Worm (Caenorhabditis elegans) whole organism, mixed stage, embryonic: Measurements from ENCODE around the gene F59B2.14.

Experiments used
- M03D4.4 ChIP-seq: sonication (generic microtip); optimal IDR thresholded peaks from 2 replicates; lab custom pipeline; 2017; ENCODE audit warnings: mild to moderate bottlenecking, missing genetic modification characterization, missing compliant biosample characterization
- bed-3 ChIP-seq: fragments of 200-800 bp; sonication (Bioruptor generic); optimal IDR thresholded peaks from 3 replicates; lab custom pipeline; 2018; ENCODE audit warnings: mild to moderate bottlenecking, missing genetic modification characterization, moderate library complexity, missing compliant biosample characterization
- blmp-1 ChIP-seq: fragments of 150-350 bp; optimal IDR thresholded peaks from 2 replicates; lab custom pipeline; 2014; ENCODE audit warnings: missing biosample characterization, missing genetic modification characterization
- ceh-39 ChIP-seq: fragments of 150-350 bp; optimal IDR thresholded peaks from 2 replicates; lab custom pipeline; 2014; ENCODE audit warnings: missing biosample characterization, missing genetic modification characterization
- ceh-43 ChIP-seq: fragments of 200-800 bp; sonication (Bioruptor generic); optimal IDR thresholded peaks from 2 replicates; lab custom pipeline; 2018; ENCODE audit warnings: mild to moderate bottlenecking, missing genetic modification characterization, moderate library complexity, missing compliant biosample characterization
- ceh-83 ChIP-seq: fragments of 200-800 bp; sonication (Bioruptor generic); optimal IDR thresholded peaks from 2 replicates; lab custom pipeline; 2018; ENCODE audit warnings: mild to moderate bottlenecking, missing genetic modification characterization, missing compliant biosample characterization
- ces-1 ChIP-seq: fragments of 150-350 bp; optimal IDR thresholded peaks from 2 replicates; lab custom pipeline; 2014; ENCODE audit warnings: missing biosample characterization, missing genetic modification reagents, missing genetic modification characterization
- cnd-1 ChIP-seq: fragments of 200-800 bp; sonication (Bioruptor generic); optimal IDR thresholded peaks from 2 replicates; lab custom pipeline; 2018; ENCODE audit warnings: mild to moderate bottlenecking, missing genetic modification characterization, missing compliant biosample characterization
- drap-1 ChIP-seq: fragments of 200-800 bp; sonication (Bioruptor generic); optimal IDR thresholded peaks from 3 replicates; lab custom pipeline; 2018; ENCODE audit warnings: mild to moderate bottlenecking, missing genetic modification characterization, missing compliant biosample characterization
- elt-1 ChIP-seq: sonication (generic microtip); optimal IDR thresholded peaks from 2 replicates; lab custom pipeline; 2017; ENCODE audit warnings: missing genetic modification characterization, mild to moderate bottlenecking, missing compliant biosample characterization, antibody characterized with exemption, moderate library complexity, borderline replicate concordance; ENCODE audit not compliant: insufficient read depth
- elt-3 ChIP-seq: fragments of 150-350 bp; optimal IDR thresholded peaks from 2 replicates; lab custom pipeline; 2014; ENCODE audit warnings: missing biosample characterization, missing genetic modification characterization
- flh-1 ChIP-seq: fragments of 200-800 bp; sonication (Bioruptor generic); optimal IDR thresholded peaks from 2 replicates; lab custom pipeline; 2018; ENCODE audit warnings: mild to moderate bottlenecking, missing genetic modification characterization, moderate library complexity, missing compliant biosample characterization
- hlh-1 ChIP-seq: fragments of 150-350 bp; optimal IDR thresholded peaks from 2 replicates; lab custom pipeline; 2014; ENCODE audit warnings: missing biosample characterization, missing genetic modification reagents, missing genetic modification characterization
- lin-13 ChIP-seq: fragments of 150-350 bp; optimal IDR thresholded peaks from 2 replicates; lab custom pipeline; 2014; ENCODE audit warnings: missing biosample characterization, missing genetic modification characterization
- lin-32 ChIP-seq: fragments of 200-800 bp; sonication (Bioruptor generic); optimal IDR thresholded peaks from 2 replicates; lab custom pipeline; 2018; ENCODE audit warnings: mild to moderate bottlenecking, missing genetic modification characterization, missing compliant biosample characterization
- lsy-2 ChIP-seq: fragments of 150-350 bp; optimal IDR thresholded peaks from 2 replicates; lab custom pipeline; 2014; ENCODE audit warnings: missing biosample characterization, missing genetic modification characterization
- mab-5 ChIP-seq: fragments of 150-350 bp; optimal IDR thresholded peaks from 2 replicates; lab custom pipeline; 2014; ENCODE audit warnings: missing biosample characterization, missing genetic modification characterization
- mep-1 ChIP-seq: fragments of 150-350 bp; optimal IDR thresholded peaks from 2 replicates; lab custom pipeline; 2017; ENCODE audit warnings: missing biosample characterization, missing genetic modification reagents, missing genetic modification characterization, inconsistent platforms
- mls-2 ChIP-seq: sonication (generic microtip); optimal IDR thresholded peaks from 2 replicates; lab custom pipeline; 2016; ENCODE audit warnings: mild to moderate bottlenecking, missing genetic modification characterization, moderate library complexity, missing compliant biosample characterization
- nhr-237 ChIP-seq: fragments of 150-350 bp; optimal IDR thresholded peaks from 2 replicates; lab custom pipeline; 2014; ENCODE audit warnings: missing biosample characterization, missing genetic modification characterization
- nhr-76 ChIP-seq: sonication (generic microtip); optimal IDR thresholded peaks from 2 replicates; lab custom pipeline; 2017; ENCODE audit warnings: missing biosample characterization, missing genetic modification characterization
- pha-4 ChIP-seq: fragments of 150-350 bp; optimal IDR thresholded peaks from 2 replicates; lab custom pipeline; 2018; ENCODE audit warnings: missing biosample characterization, missing genetic modification reagents, missing genetic modification characterization
- sem-2 ChIP-seq: fragments of 200-800 bp; sonication (Bioruptor generic); optimal IDR thresholded peaks from 2 replicates; lab custom pipeline; 2018; ENCODE audit warnings: mild to moderate bottlenecking, missing genetic modification characterization, missing compliant biosample characterization
- snpc-4 ChIP-seq: fragments of 150-350 bp; optimal IDR thresholded peaks from 2 replicates; lab custom pipeline; 2014; ENCODE audit warnings: missing biosample characterization, missing genetic modification characterization
- sptf-1 ChIP-seq: sonication (generic microtip); optimal IDR thresholded peaks from 2 replicates; lab custom pipeline; 2017; ENCODE audit warnings: mild to moderate bottlenecking, missing genetic modification characterization, moderate library complexity, missing compliant biosample characterization
- tbx-8 ChIP-seq: fragments of 200-800 bp; sonication (Bioruptor generic); optimal IDR thresholded peaks from 2 replicates; lab custom pipeline; 2018; ENCODE audit warnings: mild to moderate bottlenecking, missing genetic modification characterization, moderate library complexity, missing compliant biosample characterization
- unc-39 ChIP-seq: fragments of 150-350 bp; optimal IDR thresholded peaks from 2 replicates; lab custom pipeline; 2014; ENCODE audit warnings: missing biosample characterization, missing genetic modification characterization
- unc-62 ChIP-seq: fragments of 150-350 bp; optimal IDR thresholded peaks from 2 replicates; lab custom pipeline; 2014; ENCODE audit warnings: missing biosample characterization, missing genetic modification reagents, missing genetic modification characterization
- zip-8 ChIP-seq: fragments of 150-350 bp; optimal IDR thresholded peaks from 2 replicates; lab custom pipeline; 2014; ENCODE audit warnings: missing biosample characterization, missing genetic modification characterization
- ztf-11 ChIP-seq: fragments of 150-350 bp; optimal IDR thresholded peaks from 2 replicates; lab custom pipeline; 2014; ENCODE audit warnings: missing biosample characterization, missing genetic modification characterization

Gene F59B2.14

ce11 chrIII:9022535-9022934, at the start of gene F59B2.14:
Gene F59B2.14, minus strand, starts transcription at chrIII:9022635.
- TF ChIP-seq elt-1 (tag; lab: Kevin White, UChicago) (no peak), mep-1 (tag; lab: Kevin White, UChicago) (no peak), hlh-1 (tag; lab: Kevin White, UChicago) (no peak), bed-3 (GFP tag; lab: Kevin White, UChicago) (no peak), nhr-237 (no peak), zip-8 (tag; lab: Kevin White, UChicago) (no peak), flh-1 (no peak), ztf-11 (tag; lab: Kevin White, UChicago) (no peak), ceh-39 (no peak), ceh-83 (GFP tag; lab: Kevin White, UChicago) (no peak), unc-39 (no peak), lin-13 (tag; lab: Kevin White, UChicago) (no peak), M03D4.4 (no peak), pha-4 (tag; lab: Kevin White, UChicago) (no peak), drap-1 (GFP tag; lab: Kevin White, UChicago) (no peak), sem-2 (GFP tag; lab: Kevin White, UChicago) (no peak), nhr-76 (tag; lab: Kevin White, UChicago) (no peak)

DNA sequence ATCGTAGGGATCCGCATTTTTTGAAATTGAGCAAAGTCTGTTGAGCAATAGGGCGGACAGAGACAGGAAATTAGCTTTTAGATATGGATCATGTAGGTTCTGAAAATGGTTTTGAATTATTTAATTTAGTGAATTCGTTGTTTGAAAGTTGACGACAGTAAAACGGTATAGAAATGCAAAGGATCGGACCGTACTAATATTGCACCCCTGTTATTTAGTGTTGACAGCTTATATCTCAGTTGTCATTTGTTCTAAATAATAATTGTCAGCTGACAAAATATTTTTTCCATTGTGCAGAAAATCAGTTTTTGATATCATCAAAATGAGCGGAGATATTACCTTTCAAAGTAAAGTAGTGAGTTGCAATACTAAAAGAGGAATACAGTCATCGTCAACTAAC, 48.9 kb upstream of the F59B2.14 start, which contains the start of gene lin-12:
Gene lin-12, minus strand, starts transcription at position 101 of the 400 bp plus-strand sequence.
- TF ChIP-seq tbx-8 (GFP tag; lab: Kevin White, UChicago) (no peak), mls-2 (no peak), lsy-2 (no peak), zip-8 (tag; lab: Kevin White, UChicago) (no peak), mab-5 (tag; lab: Kevin White, UChicago) (no peak), ces-1 (GFP tag; lab: Kevin White, UChicago) (no peak), ceh-43 (no peak), sptf-1 (tag; lab: Kevin White, UChicago) (no peak), M03D4.4 (no peak), lin-32 (GFP tag; lab: Kevin White, UChicago) (no peak)
- TF ChIP-seq, all 35 proteins: peak for 0

ce11 chrIII:9069712-9070111, 47.3 kb upstream of the F59B2.14 start:
- TF ChIP-seq sptf-1 (tag; lab: Kevin White, UChicago) (no peak), unc-62 (GFP tag; lab: Kevin White, UChicago) (no peak), nhr-237 (no peak), blmp-1 (no peak), unc-39 (no peak), snpc-4 (no peak), cnd-1 (no peak), bed-3 (GFP tag; lab: Kevin White, UChicago) (no peak), ztf-11 (tag; lab: Kevin White, UChicago) (no peak)

DNA sequence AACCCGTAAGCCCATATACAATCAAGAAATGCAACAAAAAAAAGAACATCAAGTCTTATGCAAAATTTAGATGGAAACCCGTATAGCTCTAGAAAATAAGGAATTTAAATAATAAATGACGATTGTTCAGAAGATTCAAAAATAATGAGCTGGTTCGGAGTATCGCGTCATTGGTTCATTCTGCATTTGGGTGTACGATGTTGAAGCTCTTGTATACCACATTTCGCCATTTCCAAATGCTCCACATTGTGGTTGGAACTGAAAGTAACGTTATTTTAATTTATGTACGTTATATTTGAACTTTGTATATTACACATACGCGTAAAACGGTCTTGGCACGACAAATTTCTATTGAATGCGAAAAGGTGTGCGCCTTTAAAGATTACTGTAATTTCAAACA, 37.8 kb upstream of the F59B2.14 start:
- TF ChIP-seq elt-3 (tag; lab: Kevin White, UChicago) (no peak), unc-62 (GFP tag; lab: Kevin White, UChicago) (no peak), nhr-237 (no peak), cnd-1 (no peak), mep-1 (tag; lab: Kevin White, UChicago) (no peak), lsy-2 (no peak), ceh-39 (no peak), hlh-1 (tag; lab: Kevin White, UChicago) (no peak), unc-39 (no peak)

DNA sequence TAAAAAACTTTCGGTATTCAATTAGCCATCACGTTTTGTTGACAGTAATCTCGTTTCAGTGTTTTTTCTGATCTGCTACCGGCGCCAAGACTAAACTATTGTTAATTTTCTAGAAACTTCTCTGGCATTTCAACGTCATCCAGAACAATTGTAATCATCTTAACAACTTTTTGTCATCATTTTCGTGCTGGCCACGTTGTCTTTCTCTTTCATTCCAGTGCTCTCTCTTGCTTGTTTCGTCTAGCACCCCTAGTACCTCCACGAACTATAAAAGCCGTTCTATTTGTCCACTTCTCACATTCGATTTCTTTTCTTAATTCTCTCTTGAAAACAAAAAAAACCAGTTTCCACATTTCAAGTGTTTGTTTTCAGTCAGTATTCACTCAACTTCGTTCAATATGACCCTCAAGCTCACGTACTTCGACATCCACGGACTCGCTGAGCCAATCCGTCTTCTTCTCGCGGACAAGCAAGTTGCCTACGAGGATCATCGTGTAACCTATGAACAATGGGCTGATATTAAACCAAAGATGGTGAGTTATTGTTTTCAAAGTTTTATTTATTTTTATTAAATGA, 36.6 kb upstream of the F59B2.14 start, which contains the start of gene gst-1:
Gene gst-1, plus strand, starts transcription at position 373 of the 576 bp plus-strand sequence.
- no peak for TF ChIP-seq lin-32 (GFP tag; lab: Kevin White, UChicago)
